Worm (Caenorhabditis elegans) whole organism, L1 larva: Measurements from ENCODE around the gene C26E1.2.
A peak's percentile ranks its signal among the peaks of the same experiment; 100 is the strongest.

Source experiments
- C16A3.4 ChIP-seq: fragments of 150-350 bp; optimal IDR thresholded peaks from 2 replicates; lab custom pipeline; 2014; ENCODE audit warnings: missing biosample characterization, missing genetic modification characterization
- C34B4.2 ChIP-seq: sonication (generic microtip); optimal IDR thresholded peaks from 2 replicates; lab custom pipeline; 2017; ENCODE audit warnings: mild to moderate bottlenecking, missing genetic modification characterization, missing compliant biosample characterization
- F16B12.6 ChIP-seq: fragments of 150-350 bp; optimal IDR thresholded peaks from 2 replicates; lab custom pipeline; 2014; ENCODE audit warnings: missing biosample characterization, missing genetic modification characterization
- Y116A8C.19 ChIP-seq: sonication (generic microtip); optimal IDR thresholded peaks from 2 replicates; lab custom pipeline; 2016; ENCODE audit warnings: missing compliant biosample characterization, missing genetic modification characterization, borderline replicate concordance
- aha-1 ChIP-seq: fragments of 150-350 bp; optimal IDR thresholded peaks from 2 replicates; lab custom pipeline; 2014; ENCODE audit warnings: missing biosample characterization, missing genetic modification characterization
- alr-1 ChIP-seq: fragments of 200-800 bp; sonication (Bioruptor generic); optimal IDR thresholded peaks from 2 replicates; lab custom pipeline; 2018; ENCODE audit warnings: borderline replicate concordance, mild to moderate bottlenecking, missing genetic modification characterization, missing compliant biosample characterization
- aly-2 ChIP-seq: fragments of 150-350 bp; optimal IDR thresholded peaks from 2 replicates; lab custom pipeline; 2014; ENCODE audit warnings: missing biosample characterization, missing genetic modification characterization
- ama-1 ChIP-seq: fragments of 150-350 bp; optimal IDR thresholded peaks from 2 replicates; lab custom pipeline; 2014
- blmp-1 ChIP-seq: fragments of 150-350 bp; optimal IDR thresholded peaks from 2 replicates; lab custom pipeline; 2014; ENCODE audit warnings: missing biosample characterization, missing genetic modification characterization
- ceh-8 ChIP-seq: fragments of 200-800 bp; sonication (Bioruptor generic); optimal IDR thresholded peaks from 2 replicates; lab custom pipeline; 2018; ENCODE audit warnings: mild to moderate bottlenecking, missing genetic modification characterization, moderate library complexity, missing compliant biosample characterization
- ceh-82 ChIP-seq, 3 experiments: fragments of 150-350 bp in 1 of 3; sonication (generic microtip) in 2 of 3; optimal IDR thresholded peaks; 2 replicates each; lab custom pipeline; 2014 to 2017; ENCODE audit warnings: missing biosample characterization in 3 of 3, missing genetic modification characterization in 3 of 3
- ceh-88 ChIP-seq: fragments of 200-800 bp; sonication (Bioruptor generic); IDR thresholded peaks from 2 replicates; pipeline ENCODE4 v1.3.6; 2022; ENCODE audit warnings: missing genetic modification characterization, missing compliant biosample characterization
- ceh-90 ChIP-seq: sonication (generic microtip); optimal IDR thresholded peaks from 2 replicates; lab custom pipeline; 2016; ENCODE audit warnings: missing genetic modification characterization, missing compliant biosample characterization
- dsc-1 ChIP-seq: sonication (generic microtip); optimal IDR thresholded peaks from 2 replicates; lab custom pipeline; 2016; ENCODE audit warnings: mild to moderate bottlenecking, missing genetic modification characterization, missing compliant biosample characterization
- efl-1 ChIP-seq, 4 experiments: fragments of 150-350 bp; optimal IDR thresholded peaks in 3 of 4; peaks in 1 of 4; 1 replicate in 1 of 4; 2 replicates in 3 of 4; lab custom pipeline; 2014; ENCODE audit warnings: missing biosample characterization in 2 of 4, missing genetic modification characterization in 2 of 4, missing genetic modification reagents in 2 of 4
- efl-3 ChIP-seq: fragments of 200-800 bp; sonication (Bioruptor generic); optimal IDR thresholded peaks from 2 replicates; lab custom pipeline; 2018; ENCODE audit warnings: mild to moderate bottlenecking, missing genetic modification characterization, missing compliant biosample characterization
- egl-13 ChIP-seq: sonication (generic microtip); optimal IDR thresholded peaks from 2 replicates; lab custom pipeline; 2016; ENCODE audit warnings: missing genotype, missing genetic modification reagents, missing genetic modification characterization, missing compliant biosample characterization
- egl-27 ChIP-seq, 2 experiments: fragments of 150-350 bp in 1 of 2; sonication (generic microtip); optimal IDR thresholded peaks; 3 replicates each; lab custom pipeline; 2017 to 2018; ENCODE audit warnings: missing biosample characterization in 2 of 2, missing genetic modification characterization in 2 of 2, missing genetic modification reagents in 2 of 2
- elt-2 ChIP-seq: sonication (generic microtip); optimal IDR thresholded peaks from 2 replicates; lab custom pipeline; 2016; ENCODE audit warnings: missing genetic modification characterization, mild to moderate bottlenecking, inconsistent platforms, missing compliant biosample characterization, missing genetic modification reagents
- elt-3 ChIP-seq, 6 experiments: fragments of 150-350 bp in 1 of 6; sonication (generic microtip); optimal IDR thresholded peaks; 2 replicates each; lab custom pipeline; 2017 to 2018; ENCODE audit warnings: missing biosample characterization in 6 of 6, missing genetic modification characterization in 6 of 6, inconsistent platforms in 1 of 6
- fkh-10 ChIP-seq: sonication (generic microtip); optimal IDR thresholded peaks from 2 replicates; lab custom pipeline; 2017; ENCODE audit warnings: missing biosample characterization, missing genetic modification reagents, missing genetic modification characterization
- fkh-4 ChIP-seq: sonication (generic microtip); optimal IDR thresholded peaks from 2 replicates; lab custom pipeline; 2016; ENCODE audit warnings: missing compliant biosample characterization, missing genetic modification characterization, borderline replicate concordance
- fkh-8 ChIP-seq: sonication (generic microtip); optimal IDR thresholded peaks from 2 replicates; lab custom pipeline; 2016; ENCODE audit warnings: mild to moderate bottlenecking, missing genetic modification characterization, missing compliant biosample characterization
- fos-1 ChIP-seq: fragments of 150-350 bp; optimal IDR thresholded peaks from 2 replicates; lab custom pipeline; 2014; ENCODE audit warnings: missing biosample characterization, missing genetic modification characterization
- grh-1 ChIP-seq: fragments of 200-800 bp; sonication (Bioruptor generic); IDR thresholded peaks from 2 replicates; pipeline ENCODE4 v1.3.6; 2022; ENCODE audit warnings: missing genetic modification reagents, missing genetic modification characterization, missing compliant biosample characterization
- irx-1 ChIP-seq: sonication (generic microtip); optimal IDR thresholded peaks from 2 replicates; lab custom pipeline; 2016; ENCODE audit warnings: missing genetic modification characterization, missing compliant biosample characterization
- jun-1 ChIP-seq: fragments of 150-350 bp; optimal IDR thresholded peaks from 2 replicates; lab custom pipeline; 2014; ENCODE audit warnings: missing biosample characterization, missing genetic modification reagents, missing genetic modification characterization
- lin-14 ChIP-seq: fragments of 200-800 bp; sonication (Bioruptor generic); optimal IDR thresholded peaks from 2 replicates; lab custom pipeline; 2018; ENCODE audit warnings: mild to moderate bottlenecking, missing genetic modification characterization, moderate library complexity, missing compliant biosample characterization
- lin-15B ChIP-seq: fragments of 150-350 bp; sonication (generic microtip); optimal IDR thresholded peaks from 3 replicates; lab custom pipeline; 2014; ENCODE audit warnings: missing biosample characterization, missing genetic modification characterization
- mab-9 ChIP-seq: fragments of 200-800 bp; sonication (Bioruptor generic); IDR thresholded peaks from 2 replicates; pipeline ENCODE4 v1.3.6; 2022; ENCODE audit warnings: missing genetic modification reagents, missing genetic modification characterization, missing compliant biosample characterization
- mef-2 ChIP-seq: fragments of 150-350 bp; optimal IDR thresholded peaks from 2 replicates; lab custom pipeline; 2014; ENCODE audit warnings: missing biosample characterization, missing genetic modification characterization
- nhr-11 ChIP-seq: fragments of 150-350 bp; optimal IDR thresholded peaks from 2 replicates; lab custom pipeline; 2014; ENCODE audit warnings: missing biosample characterization, missing genetic modification characterization
- nhr-19 ChIP-seq: fragments of 200-800 bp; sonication (Bioruptor generic); conservative IDR thresholded peaks from 2 replicates; pipeline ENCODE4 v1.3.6; 2022; ENCODE audit warnings: missing genetic modification characterization, missing compliant biosample characterization
- nhr-237 ChIP-seq: fragments of 150-350 bp; optimal IDR thresholded peaks from 2 replicates; lab custom pipeline; 2014; ENCODE audit warnings: missing biosample characterization, missing genetic modification characterization
- nhr-28 ChIP-seq: fragments of 150-350 bp; optimal IDR thresholded peaks from 2 replicates; lab custom pipeline; 2014; ENCODE audit warnings: missing biosample characterization, missing genetic modification characterization
- nhr-76 ChIP-seq: sonication (generic microtip); optimal IDR thresholded peaks from 2 replicates; lab custom pipeline; 2017; ENCODE audit warnings: missing biosample characterization, missing genetic modification characterization
- nhr-77 ChIP-seq: fragments of 150-350 bp; optimal IDR thresholded peaks from 2 replicates; lab custom pipeline; 2014; ENCODE audit warnings: missing biosample characterization, missing genetic modification characterization
- skn-1 ChIP-seq: fragments of 150-350 bp; optimal IDR thresholded peaks from 2 replicates; lab custom pipeline; 2014; ENCODE audit warnings: missing biosample characterization, missing genetic modification characterization
- snu-23 ChIP-seq: sonication (generic microtip); optimal IDR thresholded peaks from 2 replicates; lab custom pipeline; 2016; ENCODE audit warnings: missing genetic modification characterization, missing compliant biosample characterization
- sox-4 ChIP-seq: sonication (generic microtip); optimal IDR thresholded peaks from 2 replicates; lab custom pipeline; 2016; ENCODE audit warnings: missing genetic modification characterization, missing compliant biosample characterization
- sup-37 ChIP-seq: fragments of 200-800 bp; sonication (Bioruptor generic); optimal IDR thresholded peaks from 2 replicates; lab custom pipeline; 2018; ENCODE audit warnings: mild to moderate bottlenecking, missing genetic modification characterization, missing compliant biosample characterization
- tbx-2 ChIP-seq: sonication (generic microtip); optimal IDR thresholded peaks from 2 replicates; lab custom pipeline; 2016; ENCODE audit warnings: missing genetic modification characterization, missing compliant biosample characterization
- tlp-1 ChIP-seq: fragments of 150-350 bp; optimal IDR thresholded peaks from 2 replicates; lab custom pipeline; 2014; ENCODE audit warnings: missing biosample characterization, missing genetic modification characterization
- unc-130 ChIP-seq: fragments of 150-350 bp; optimal IDR thresholded peaks from 2 replicates; lab custom pipeline; 2017; ENCODE audit warnings: missing biosample characterization, missing genetic modification characterization, inconsistent platforms
- unc-30 ChIP-seq: sonication (generic microtip); optimal IDR thresholded peaks from 2 replicates; lab custom pipeline; 2017; ENCODE audit warnings: missing biosample characterization, missing genetic modification characterization
- unc-98 ChIP-seq: fragments of 200-800 bp; sonication (Bioruptor generic); IDR thresholded peaks from 2 replicates; pipeline ENCODE4 v1.3.6; 2022; ENCODE audit warnings: missing genetic modification characterization, missing compliant biosample characterization
- xbp-1 ChIP-seq: sonication (generic microtip); optimal IDR thresholded peaks from 2 replicates; lab custom pipeline; 2016; ENCODE audit warnings: missing genetic modification characterization, missing compliant biosample characterization
- ztf-11 ChIP-seq, 2 experiments: sonication (generic microtip); optimal IDR thresholded peaks; 2 replicates each; lab custom pipeline; 2016 to 2017; ENCODE audit warnings: missing genetic modification characterization in 2 of 2, missing biosample characterization in 1 of 2, missing compliant biosample characterization in 1 of 2
- ztf-4 ChIP-seq: fragments of 150-350 bp; optimal IDR thresholded peaks from 2 replicates; lab custom pipeline; 2014; ENCODE audit warnings: missing biosample characterization, missing genetic modification characterization

Gene C26E1.2

ce11 chrV:13304663-13305188, at the start of gene C26E1.2:
C26E1.2 (plus strand) TSS chrV:13305138.
- no peak for TF ChIP-seq fkh-4 (tag; lab: Kevin White, UChicago)
- no peak for TF ChIP-seq grh-1 (GFP tag; lab: Robert Waterston, UW)
- TF ChIP-seq elt-2 (tag; lab: Kevin White, UChicago), result peak; percentile 72
- no peak for TF ChIP-seq aly-2 (tag; lab: Kevin White, UChicago)
- TF ChIP-seq nhr-11 (tag; lab: Kevin White, UChicago), result no peak
- TF ChIP-seq alr-1, result no peak
- TF ChIP-seq ceh-90, result no peak
- TF ChIP-seq nhr-28, result no peak
- no peak for TF ChIP-seq fos-1

- TF ChIP-seq unc-30 (no peak), ztf-4 (tag; lab: Kevin White, UChicago) (no peak), sup-37 (no peak), blmp-1 (tag; lab: Kevin White, UChicago) (peak; percentile 53)
Measured at ce11 chrV:13258909-13259361, 46.0 kb upstream of the C26E1.2 start, which contains the start of gene C34D1.4. C34D1.4 (minus strand) TSS chrV:13259311.

DNA sequence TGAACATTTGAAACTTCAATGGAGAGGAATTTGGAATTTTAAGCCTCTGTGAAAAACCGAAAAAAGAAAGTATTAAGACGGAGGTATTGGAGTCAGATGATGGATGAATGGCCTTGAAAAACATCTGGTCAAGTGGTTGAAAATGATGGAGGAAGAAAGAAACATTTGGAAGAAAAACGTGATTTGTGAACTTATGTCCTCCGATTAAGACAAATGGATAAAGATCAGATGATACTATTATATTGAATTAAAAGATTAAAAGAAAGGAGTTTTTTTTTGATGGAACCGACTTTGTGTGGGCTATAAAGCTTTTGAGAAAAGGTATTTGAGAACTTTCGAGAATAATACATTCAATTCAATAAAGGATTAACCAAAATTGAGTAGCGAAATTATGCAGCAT, 45.4 kb upstream of the C26E1.2 start:
- TF ChIP-seq grh-1 (GFP tag; lab: Robert Waterston, UW), result peak; percentile 33; the same call in 1 of the 2 replicates
- TF ChIP-seq ztf-11 (tag; optimal IDR thresholded peaks at IDR 0.05; lab: Kevin White, UChicago), result no peak
- TF ChIP-seq ama-1 (lab: Kevin White, UChicago), result no peak
- TF ChIP-seq xbp-1, result no peak
- no peak for TF ChIP-seq aha-1 (tag; lab: Kevin White, UChicago)
- TF ChIP-seq tbx-2 (tag; lab: Kevin White, UChicago), result peak; percentile 32
- TF ChIP-seq dsc-1, result peak; percentile 88
- TF ChIP-seq nhr-237 (tag; lab: Kevin White, UChicago), result no peak
- no peak for TF ChIP-seq efl-3 (GFP tag; lab: Kevin White, UChicago)
- TF ChIP-seq elt-3 (tag; optimal IDR thresholded peaks at IDR 0.05; lab: Kevin White, UChicago), result peak in 2 of 6 experiments; percentile 40 to 65
- TF ChIP-seq fkh-4 (tag; lab: Kevin White, UChicago), result no peak
- TF ChIP-seq egl-27 (tag; optimal IDR thresholded peaks at IDR 0.05; lab: Kevin White, UChicago), result no peak
- TF ChIP-seq jun-1 (tag; lab: Kevin White, UChicago), result no peak
- TF ChIP-seq ceh-88 (GFP tag; lab: Robert Waterston, UW), result no peak
- TF ChIP-seq nhr-19, result no peak
- TF ChIP-seq snu-23 (GFP tag; lab: Kevin White, UChicago), result peak; percentile 65
- TF ChIP-seq mab-9 (GFP tag; lab: Robert Waterston, UW), result no peak
- no peak for TF ChIP-seq alr-1
- peak; percentile 32 for TF ChIP-seq irx-1 (tag; lab: Kevin White, UChicago)
- TF ChIP-seq F16B12.6 (tag; lab: Kevin White, UChicago), result no peak
- no peak for TF ChIP-seq lin-15B (tag; lab: Kevin White, UChicago)
- TF ChIP-seq nhr-11 (tag; lab: Kevin White, UChicago), result no peak
- no peak for TF ChIP-seq Y116A8C.19 (tag; lab: Kevin White, UChicago)
- TF ChIP-seq lin-14 (GFP tag; lab: Kevin White, UChicago), result peak; percentile 84
- no peak for TF ChIP-seq unc-98
- TF ChIP-seq ztf-4 (tag; lab: Kevin White, UChicago), result no peak
- TF ChIP-seq C34B4.2 (tag; lab: Kevin White, UChicago), result no peak
- TF ChIP-seq mef-2 (tag; lab: Kevin White, UChicago), result no peak
- no peak for TF ChIP-seq efl-1 (optimal IDR thresholded peaks at IDR 0.05; lab: Kevin White, UChicago)
- no peak for TF ChIP-seq efl-1 (GFP tag; optimal IDR thresholded peaks at IDR 0.05 in 1 of 2; lab: Kevin White, UChicago)
- TF ChIP-seq unc-130 (tag; lab: Kevin White, UChicago), result no peak
- peak; percentile 49 for TF ChIP-seq C16A3.4 (tag; lab: Kevin White, UChicago)
- no peak for TF ChIP-seq fkh-10 (GFP tag; lab: Kevin White, UChicago)
- no peak for TF ChIP-seq tlp-1 (tag; lab: Kevin White, UChicago)
- TF ChIP-seq ceh-8, result no peak
- TF ChIP-seq sox-4 (tag; lab: Kevin White, UChicago), result peak; percentile 73
- TF ChIP-seq sup-37, result no peak
- TF ChIP-seq egl-13, result no peak
- no peak for TF ChIP-seq nhr-76
- TF ChIP-seq ceh-82 (tag; optimal IDR thresholded peaks at IDR 0.05; lab: Kevin White, UChicago), result no peak
- no peak for TF ChIP-seq nhr-77 (tag; lab: Kevin White, UChicago)
- no peak for TF ChIP-seq skn-1 (tag; lab: Kevin White, UChicago)
- TF ChIP-seq fkh-8, result peak; percentile 8
